Worm (Caenorhabditis elegans): ENCODE measurements around the gene nhr-154.

Gene nhr-154

DNA sequence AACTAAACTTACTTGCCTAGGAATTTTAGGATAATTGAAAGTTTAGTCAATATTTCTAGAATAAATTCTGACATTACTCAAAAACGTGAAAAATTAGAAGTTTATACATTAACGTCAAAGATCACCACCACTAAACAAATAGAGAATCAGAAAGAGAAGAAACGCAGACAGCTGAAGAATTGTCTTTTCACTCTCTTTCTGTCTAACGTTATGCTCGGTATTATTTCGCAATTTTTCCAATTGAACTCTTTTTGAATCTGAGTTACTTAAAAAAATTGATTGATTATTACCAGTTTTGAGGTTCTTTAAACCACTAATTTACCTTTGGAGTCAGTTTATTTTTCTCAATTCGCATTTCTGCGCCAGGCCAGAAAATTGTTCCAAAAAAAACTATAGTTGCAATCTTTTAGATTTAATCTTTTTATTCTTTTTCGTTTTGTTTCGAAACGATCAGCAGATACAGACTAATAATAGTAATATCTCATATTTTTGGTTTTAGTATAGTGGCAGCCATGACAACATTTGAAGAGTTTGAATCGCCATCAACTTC, at the start of gene nhr-154:
nhr-154 (plus strand) TSS at position 500 of the 550 bp plus-strand sequence.
- no peak for TF ChIP-seq unc-62 (GFP tag; optimal IDR thresholded peaks at IDR 0.05)

DNA sequence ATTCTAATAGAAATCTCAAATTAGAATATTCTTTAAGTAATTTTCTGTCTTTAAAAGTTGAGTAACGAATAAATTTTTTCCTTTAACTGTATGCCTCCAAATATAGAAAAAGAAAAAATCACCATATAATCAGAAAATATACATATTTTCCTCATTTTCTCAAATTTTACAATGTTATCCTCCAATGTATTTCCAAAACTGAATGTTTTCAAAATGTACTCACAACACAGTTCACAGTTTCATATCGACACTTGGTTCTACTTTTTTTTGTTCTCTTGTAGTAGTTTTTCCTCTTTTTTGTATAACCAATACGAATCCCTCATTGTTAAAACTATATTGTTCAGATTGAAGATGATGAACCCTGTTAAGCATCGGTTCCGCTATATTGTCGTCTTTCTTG, 47.5 kb upstream of the nhr-154 start, which contains the start of gene F10C2.7:
F10C2.7 (plus strand) TSS at position 301 of the 400 bp plus-strand sequence.
- no peak for TF ChIP-seq unc-62 (GFP tag; optimal IDR thresholded peaks at IDR 0.05)

ce11 chrV:12059719-12060118, 41.4 kb upstream of the nhr-154 start, which contains the start of gene R07B7.2:
Gene R07B7.2 (minus strand): TSS chrV:12059753.
- no peak for TF ChIP-seq unc-62 (GFP tag; optimal IDR thresholded peaks at IDR 0.05)

ce11 chrV:12063036-12063435, 38.1 kb upstream of the nhr-154 start, which contains the start of gene clh-6:
Gene clh-6 (minus strand): TSS chrV:12063368.
- no peak for TF ChIP-seq unc-62 (GFP tag; optimal IDR thresholded peaks at IDR 0.05)

DNA sequence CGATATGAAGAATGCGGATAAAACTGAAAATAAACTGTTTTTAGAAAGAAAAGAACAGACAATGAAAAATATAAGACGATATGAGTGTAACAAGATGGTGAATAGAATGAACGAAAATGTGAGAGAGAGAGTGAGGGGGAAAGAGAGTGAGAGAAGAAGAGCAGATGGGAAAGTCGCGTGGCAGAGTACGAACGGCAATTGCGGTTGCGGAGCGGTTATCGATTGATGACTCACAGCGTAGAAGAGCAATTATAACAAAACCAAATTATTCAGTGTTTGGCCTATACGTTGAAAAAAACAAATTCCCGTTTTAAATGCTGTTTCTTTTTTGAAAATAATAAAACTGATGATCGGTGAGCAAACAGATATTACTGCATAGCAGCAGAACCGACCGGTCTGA, 35.7 kb upstream of the nhr-154 start, which contains the start of gene pqn-53:
pqn-53 (minus strand) TSS at position 23 of the 400 bp plus-strand sequence.
- no peak for TF ChIP-seq unc-62 (GFP tag; optimal IDR thresholded peaks at IDR 0.05)

- no peak for TF ChIP-seq unc-62 (GFP tag; optimal IDR thresholded peaks at IDR 0.05)
Observed at ce11 chrV:12065859-12066258, 35.2 kb upstream of the nhr-154 start.

- no peak for TF ChIP-seq unc-62 (GFP tag; optimal IDR thresholded peaks at IDR 0.05)
Observed at ce11 chrV:12068437-12068836, 32.7 kb upstream of the nhr-154 start, which contains the start of gene kmo-2. Gene kmo-2 (minus strand): TSS chrV:12068537.

- no peak for TF ChIP-seq unc-62 (GFP tag; optimal IDR thresholded peaks at IDR 0.05)
Observed at ce11 chrV:12070419-12070818, 30.7 kb upstream of the nhr-154 start, which contains the start of gene kmo-1. Gene kmo-1 (minus strand): TSS chrV:12070519.

DNA sequence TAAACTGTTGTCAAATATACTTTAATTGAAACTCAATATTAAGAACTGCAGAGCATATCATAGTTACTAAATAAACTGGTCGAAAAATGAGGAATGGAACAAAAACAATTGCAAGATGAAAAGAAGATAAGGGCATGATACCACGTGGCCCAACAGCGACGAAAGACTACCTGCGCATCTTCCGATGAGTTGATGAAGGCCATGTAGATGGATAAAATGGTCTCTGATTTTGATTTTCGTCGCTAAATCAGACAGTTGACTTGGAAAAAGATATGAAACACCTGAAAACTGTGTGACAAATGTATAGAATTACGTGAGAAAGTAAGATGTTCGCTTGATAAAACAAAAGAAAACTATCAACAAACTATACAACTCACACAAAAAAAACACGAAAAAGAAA, 29.6 kb upstream of the nhr-154 start:
- no peak for TF ChIP-seq unc-62 (GFP tag; optimal IDR thresholded peaks at IDR 0.05)

- TF ChIP-seq unc-62 (GFP tag; optimal IDR thresholded peaks at IDR 0.05), result no peak
Observed at ce11 chrV:12074886-12075285, 26.2 kb upstream of the nhr-154 start, which contains the start of gene R07B7.6. Gene R07B7.6 (minus strand): TSS chrV:12074986.

- TF ChIP-seq unc-62 (GFP tag; optimal IDR thresholded peaks at IDR 0.05), result no peak
Observed at ce11 chrV:12075983-12076382, 25.1 kb upstream of the nhr-154 start.

DNA sequence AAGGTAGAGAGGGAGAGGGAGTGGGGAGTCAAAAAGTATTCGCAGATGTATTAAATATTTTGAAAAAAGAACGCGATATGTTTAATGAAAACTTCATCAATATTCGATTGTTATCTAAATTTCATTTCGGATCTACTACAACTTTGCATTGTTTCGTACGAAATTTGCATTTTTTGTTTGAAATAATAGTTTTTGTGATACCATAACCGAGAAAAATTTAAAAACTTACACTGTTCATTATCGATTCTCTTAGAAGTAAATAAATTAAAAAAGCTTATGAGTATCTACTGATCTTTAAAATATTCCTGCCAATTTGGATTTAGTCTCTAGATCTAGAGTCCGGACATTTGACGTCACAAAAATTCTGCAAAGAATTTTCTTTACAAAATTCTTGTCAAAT, 20.8 kb upstream of the nhr-154 start, which contains the start of gene R07B7.9:
R07B7.9 (minus strand) TSS at position 101 of the 400 bp plus-strand sequence.
- TF ChIP-seq unc-62 (GFP tag; optimal IDR thresholded peaks at IDR 0.05), result no peak

DNA sequence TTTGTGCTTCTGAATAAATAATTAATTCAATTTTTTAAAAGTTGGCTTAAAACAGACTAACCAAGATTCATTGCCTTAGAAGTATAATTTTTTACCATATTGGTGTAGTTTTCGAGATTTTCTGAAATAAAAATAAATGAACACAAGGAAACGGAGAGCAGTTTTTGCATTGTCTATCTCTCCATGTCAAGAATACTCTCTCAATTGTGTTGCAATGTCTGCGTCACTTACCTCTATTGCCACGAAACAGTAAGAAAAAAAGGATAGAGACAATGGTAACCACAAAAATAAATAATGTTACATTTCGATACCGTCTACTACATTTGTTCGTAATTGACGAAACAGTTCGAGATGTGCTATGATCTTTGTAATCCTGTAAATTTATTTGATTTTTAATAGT, 18.2 kb upstream of the nhr-154 start, which contains the start of gene R07B7.10:
R07B7.10 (plus strand) TSS at position 285 of the 400 bp plus-strand sequence.
- no peak for TF ChIP-seq unc-62 (GFP tag; optimal IDR thresholded peaks at IDR 0.05)

DNA sequence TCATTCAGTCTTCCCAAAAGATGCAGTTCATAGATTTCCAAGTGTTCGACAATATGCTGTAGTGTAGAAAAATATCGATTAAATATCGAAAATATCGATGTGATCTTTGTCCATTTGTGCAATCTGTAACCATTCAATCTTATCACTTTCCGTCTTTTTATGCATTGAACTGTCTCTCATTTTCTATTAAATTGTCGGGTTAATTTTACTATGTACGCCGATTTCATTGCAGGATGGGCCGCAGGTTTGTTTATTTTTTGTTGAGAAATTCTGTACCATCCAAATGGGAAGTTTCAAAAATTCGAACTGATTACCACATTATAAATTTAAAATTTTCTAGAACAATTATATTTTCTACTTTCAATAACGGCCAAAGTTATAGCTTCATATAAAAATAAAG, 16.9 kb upstream of the nhr-154 start, which contains the start of gene R07B7.8:
R07B7.8 (minus strand) TSS at position 101 of the 400 bp plus-strand sequence.
- no peak for TF ChIP-seq unc-62 (GFP tag; optimal IDR thresholded peaks at IDR 0.05)

- no peak for TF ChIP-seq unc-62 (GFP tag; optimal IDR thresholded peaks at IDR 0.05)
Observed at ce11 chrV:12085867-12086634, 15.0 kb upstream of the nhr-154 start.

- TF ChIP-seq unc-62 (GFP tag; optimal IDR thresholded peaks at IDR 0.05), result no peak
Observed at ce11 chrV:12086934-12087333, 14.2 kb upstream of the nhr-154 start, which contains the start of gene gana-1. Gene gana-1 (plus strand): TSS chrV:12087234.

Measured in whole organism, dauer.